Worm (Caenorhabditis elegans) whole organism, L1 larva: ENCODE measurements around the gene slc-9B.2.
A peak's percentile ranks its signal among the peaks of the same experiment; 100 is the strongest.

Experiments used
- C34B4.2 ChIP-seq: sonication (generic microtip); optimal IDR thresholded peaks from 2 replicates; lab custom pipeline; 2017; ENCODE audit warnings: mild to moderate bottlenecking, missing genetic modification characterization, missing compliant biosample characterization
- F16B12.6 ChIP-seq: fragments of 150-350 bp; optimal IDR thresholded peaks from 2 replicates; lab custom pipeline; 2014; ENCODE audit warnings: missing biosample characterization, missing genetic modification characterization
- alr-1 ChIP-seq: fragments of 200-800 bp; sonication (Bioruptor generic); optimal IDR thresholded peaks from 2 replicates; lab custom pipeline; 2018; ENCODE audit warnings: borderline replicate concordance, mild to moderate bottlenecking, missing genetic modification characterization, missing compliant biosample characterization
- aly-2 ChIP-seq: fragments of 150-350 bp; optimal IDR thresholded peaks from 2 replicates; lab custom pipeline; 2014; ENCODE audit warnings: missing biosample characterization, missing genetic modification characterization
- blmp-1 ChIP-seq: fragments of 150-350 bp; optimal IDR thresholded peaks from 2 replicates; lab custom pipeline; 2014; ENCODE audit warnings: missing biosample characterization, missing genetic modification characterization
- ceh-8 ChIP-seq: fragments of 200-800 bp; sonication (Bioruptor generic); optimal IDR thresholded peaks from 2 replicates; lab custom pipeline; 2018; ENCODE audit warnings: mild to moderate bottlenecking, missing genetic modification characterization, moderate library complexity, missing compliant biosample characterization
- ceh-82 ChIP-seq, 3 experiments: fragments of 150-350 bp in 1 of 3; sonication (generic microtip) in 2 of 3; optimal IDR thresholded peaks; 2 replicates each; lab custom pipeline; 2014 to 2017; ENCODE audit warnings: missing biosample characterization in 3 of 3, missing genetic modification characterization in 3 of 3
- ceh-88 ChIP-seq: fragments of 200-800 bp; sonication (Bioruptor generic); IDR thresholded peaks from 2 replicates; pipeline ENCODE4 v1.3.6; 2022; ENCODE audit warnings: missing genetic modification characterization, missing compliant biosample characterization
- dpl-1 ChIP-seq, 3 experiments: fragments of 150-350 bp in 2 of 3; sonication (generic microtip) in 1 of 3; optimal IDR thresholded peaks; 2 replicates each; lab custom pipeline; 2014 to 2017; ENCODE audit warnings: missing biosample characterization in 3 of 3, missing genetic modification characterization in 3 of 3, missing genetic modification reagents in 3 of 3
- dsc-1 ChIP-seq: sonication (generic microtip); optimal IDR thresholded peaks from 2 replicates; lab custom pipeline; 2016; ENCODE audit warnings: mild to moderate bottlenecking, missing genetic modification characterization, missing compliant biosample characterization
- efl-3 ChIP-seq: fragments of 200-800 bp; sonication (Bioruptor generic); optimal IDR thresholded peaks from 2 replicates; lab custom pipeline; 2018; ENCODE audit warnings: mild to moderate bottlenecking, missing genetic modification characterization, missing compliant biosample characterization
- egl-13 ChIP-seq: sonication (generic microtip); optimal IDR thresholded peaks from 2 replicates; lab custom pipeline; 2016; ENCODE audit warnings: missing genotype, missing genetic modification reagents, missing genetic modification characterization, missing compliant biosample characterization
- elt-2 ChIP-seq: sonication (generic microtip); optimal IDR thresholded peaks from 2 replicates; lab custom pipeline; 2016; ENCODE audit warnings: missing genetic modification characterization, mild to moderate bottlenecking, inconsistent platforms, missing compliant biosample characterization, missing genetic modification reagents
- elt-3 ChIP-seq, 6 experiments: fragments of 150-350 bp in 1 of 6; sonication (generic microtip); optimal IDR thresholded peaks; 2 replicates each; lab custom pipeline; 2017 to 2018; ENCODE audit warnings: missing biosample characterization in 6 of 6, missing genetic modification characterization in 6 of 6, inconsistent platforms in 1 of 6
- ets-5 ChIP-seq: fragments of 200-800 bp; sonication (Bioruptor generic); IDR thresholded peaks from 2 replicates; pipeline ENCODE4 v1.3.6; 2022; ENCODE audit warnings: missing genetic modification characterization, missing compliant biosample characterization
- fkh-10 ChIP-seq: sonication (generic microtip); optimal IDR thresholded peaks from 2 replicates; lab custom pipeline; 2017; ENCODE audit warnings: missing biosample characterization, missing genetic modification reagents, missing genetic modification characterization
- fkh-8 ChIP-seq: sonication (generic microtip); optimal IDR thresholded peaks from 2 replicates; lab custom pipeline; 2016; ENCODE audit warnings: mild to moderate bottlenecking, missing genetic modification characterization, missing compliant biosample characterization
- fos-1 ChIP-seq: fragments of 150-350 bp; optimal IDR thresholded peaks from 2 replicates; lab custom pipeline; 2014; ENCODE audit warnings: missing biosample characterization, missing genetic modification characterization
- grh-1 ChIP-seq: fragments of 200-800 bp; sonication (Bioruptor generic); IDR thresholded peaks from 2 replicates; pipeline ENCODE4 v1.3.6; 2022; ENCODE audit warnings: missing genetic modification reagents, missing genetic modification characterization, missing compliant biosample characterization
- hlh-17 ChIP-seq: fragments of 200-800 bp; sonication (Bioruptor generic); optimal IDR thresholded peaks from 2 replicates; lab custom pipeline; 2018; ENCODE audit warnings: missing genetic modification characterization, mild to moderate bottlenecking, missing compliant biosample characterization, moderate library complexity, borderline replicate concordance
- irx-1 ChIP-seq: sonication (generic microtip); optimal IDR thresholded peaks from 2 replicates; lab custom pipeline; 2016; ENCODE audit warnings: missing genetic modification characterization, missing compliant biosample characterization
- lin-13 ChIP-seq: fragments of 150-350 bp; optimal IDR thresholded peaks from 2 replicates; lab custom pipeline; 2014; ENCODE audit warnings: missing biosample characterization, missing genetic modification reagents, missing genetic modification characterization
- lin-14 ChIP-seq: fragments of 200-800 bp; sonication (Bioruptor generic); optimal IDR thresholded peaks from 2 replicates; lab custom pipeline; 2018; ENCODE audit warnings: mild to moderate bottlenecking, missing genetic modification characterization, moderate library complexity, missing compliant biosample characterization
- lin-35 ChIP-seq, 2 experiments: fragments of 150-350 bp; optimal IDR thresholded peaks; 2 replicates each; lab custom pipeline; 2014; ENCODE audit warnings: missing biosample characterization in 2 of 2, missing genetic modification characterization in 2 of 2, missing genetic modification reagents in 2 of 2
- lsy-2 ChIP-seq, 2 experiments: fragments of 150-350 bp; optimal IDR thresholded peaks; 2 replicates each; lab custom pipeline; 2014; ENCODE audit warnings: missing biosample characterization in 2 of 2, missing genetic modification characterization in 2 of 2
- mdl-1 ChIP-seq, 2 experiments: fragments of 150-350 bp; optimal IDR thresholded peaks; 2 replicates each; lab custom pipeline; 2014 to 2017; ENCODE audit warnings: missing biosample characterization in 2 of 2, missing genetic modification characterization in 2 of 2, inconsistent platforms in 1 of 2
- mef-2 ChIP-seq: fragments of 150-350 bp; optimal IDR thresholded peaks from 2 replicates; lab custom pipeline; 2014; ENCODE audit warnings: missing biosample characterization, missing genetic modification characterization
- mep-1 ChIP-seq: fragments of 150-350 bp; optimal IDR thresholded peaks from 2 replicates; lab custom pipeline; 2014; ENCODE audit warnings: missing biosample characterization, missing genetic modification characterization
- nhr-19 ChIP-seq: fragments of 200-800 bp; sonication (Bioruptor generic); conservative IDR thresholded peaks from 2 replicates; pipeline ENCODE4 v1.3.6; 2022; ENCODE audit warnings: missing genetic modification characterization, missing compliant biosample characterization
- nhr-20 ChIP-seq: sonication (generic microtip); optimal IDR thresholded peaks from 2 replicates; lab custom pipeline; 2016; ENCODE audit warnings: mild to moderate bottlenecking, missing genetic modification characterization, missing compliant biosample characterization
- nhr-28 ChIP-seq: fragments of 150-350 bp; optimal IDR thresholded peaks from 2 replicates; lab custom pipeline; 2014; ENCODE audit warnings: missing biosample characterization, missing genetic modification characterization
- nhr-71 ChIP-seq: sonication (generic microtip); optimal IDR thresholded peaks from 2 replicates; lab custom pipeline; 2016; ENCODE audit warnings: mild to moderate bottlenecking, missing genetic modification characterization, moderate library complexity, missing compliant biosample characterization
- nhr-85 ChIP-seq: sonication (generic microtip); peaks from one replicate; lab custom pipeline; 2016; ENCODE audit warnings: missing genetic modification characterization, inconsistent platforms, missing compliant biosample characterization
- nhr-90 ChIP-seq: sonication (generic microtip); optimal IDR thresholded peaks from 2 replicates; lab custom pipeline; 2016; ENCODE audit warnings: mild to moderate bottlenecking, missing genetic modification characterization, missing compliant biosample characterization; ENCODE audit not compliant: poor library complexity
- pax-3 ChIP-seq: fragments of 200-800 bp; sonication (Bioruptor generic); optimal IDR thresholded peaks from 2 replicates; lab custom pipeline; 2018; ENCODE audit warnings: mild to moderate bottlenecking, missing genetic modification characterization, moderate library complexity, missing compliant biosample characterization
- rnt-1 ChIP-seq: sonication (generic microtip); optimal IDR thresholded peaks from 2 replicates; lab custom pipeline; 2016; ENCODE audit warnings: mild to moderate bottlenecking, missing genetic modification characterization, moderate library complexity, missing compliant biosample characterization
- skn-1 ChIP-seq: fragments of 150-350 bp; optimal IDR thresholded peaks from 2 replicates; lab custom pipeline; 2014; ENCODE audit warnings: missing biosample characterization, missing genetic modification characterization
- snu-23 ChIP-seq: sonication (generic microtip); optimal IDR thresholded peaks from 2 replicates; lab custom pipeline; 2016; ENCODE audit warnings: missing genetic modification characterization, missing compliant biosample characterization
- sox-4 ChIP-seq: sonication (generic microtip); optimal IDR thresholded peaks from 2 replicates; lab custom pipeline; 2016; ENCODE audit warnings: missing genetic modification characterization, missing compliant biosample characterization
- sup-37 ChIP-seq: fragments of 200-800 bp; sonication (Bioruptor generic); optimal IDR thresholded peaks from 2 replicates; lab custom pipeline; 2018; ENCODE audit warnings: mild to moderate bottlenecking, missing genetic modification characterization, missing compliant biosample characterization
- tbx-2 ChIP-seq: sonication (generic microtip); optimal IDR thresholded peaks from 2 replicates; lab custom pipeline; 2016; ENCODE audit warnings: missing genetic modification characterization, missing compliant biosample characterization
- tlp-1 ChIP-seq: fragments of 150-350 bp; optimal IDR thresholded peaks from 2 replicates; lab custom pipeline; 2014; ENCODE audit warnings: missing biosample characterization, missing genetic modification characterization
- unc-62 ChIP-seq: fragments of 150-350 bp; optimal IDR thresholded peaks from 2 replicates; lab custom pipeline; 2014; ENCODE audit warnings: missing biosample characterization, missing genetic modification reagents, missing genetic modification characterization
- unc-86 ChIP-seq: sonication (generic microtip); optimal IDR thresholded peaks from 2 replicates; lab custom pipeline; 2016; ENCODE audit warnings: missing genetic modification characterization, missing compliant biosample characterization
- unc-98 ChIP-seq: fragments of 200-800 bp; sonication (Bioruptor generic); IDR thresholded peaks from 2 replicates; pipeline ENCODE4 v1.3.6; 2022; ENCODE audit warnings: missing genetic modification characterization, missing compliant biosample characterization
- vab-15 ChIP-seq: sonication (generic microtip); optimal IDR thresholded peaks from 2 replicates; lab custom pipeline; 2017; ENCODE audit warnings: missing genotype, mild to moderate bottlenecking, missing genetic modification characterization, missing compliant biosample characterization
- zag-1 ChIP-seq: fragments of 150-350 bp; optimal IDR thresholded peaks from 2 replicates; lab custom pipeline; 2014; ENCODE audit warnings: missing biosample characterization, missing genetic modification characterization
- zip-4 ChIP-seq: fragments of 200-800 bp; sonication (Bioruptor generic); optimal IDR thresholded peaks from 2 replicates; lab custom pipeline; 2018; ENCODE audit warnings: mild to moderate bottlenecking, missing genetic modification characterization, moderate library complexity, missing compliant biosample characterization
- ztf-4 ChIP-seq: fragments of 150-350 bp; optimal IDR thresholded peaks from 2 replicates; lab custom pipeline; 2014; ENCODE audit warnings: missing biosample characterization, missing genetic modification characterization

slc-9B.2 gene

DNA sequence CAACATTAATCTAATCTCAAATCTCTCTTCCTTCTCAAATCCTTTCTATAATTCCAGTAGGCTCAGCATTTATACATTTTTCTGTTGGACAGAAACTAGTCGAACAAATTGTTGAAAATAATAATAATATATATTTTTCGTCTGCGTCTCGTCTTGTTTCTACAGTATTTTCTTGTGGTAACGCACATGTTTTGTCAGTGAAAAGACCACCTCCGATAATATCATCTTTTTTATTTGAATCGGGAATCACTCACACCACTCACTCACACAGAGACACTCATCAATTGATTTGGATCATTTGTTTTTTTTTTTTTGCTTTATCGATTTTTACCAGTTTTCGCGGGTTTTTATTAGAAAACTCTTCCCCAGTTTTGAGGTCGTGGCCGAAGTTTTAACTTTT, 15.8 kb downstream of the slc-9B.2 start (continued):
- TF ChIP-seq efl-3 (no peak), unc-98 (GFP tag; lab: Robert Waterston, UW) (no peak), ets-5 (GFP tag; lab: Robert Waterston, UW) (no peak), vab-15 (tag; lab: Kevin White, UChicago) (no peak), mep-1 (tag; lab: Kevin White, UChicago) (peak; percentile 40), grh-1 (no peak), dpl-1 (GFP tag; optimal IDR thresholded peaks at IDR 0.05; lab: Kevin White, UChicago) (no peak), elt-3 (tag; optimal IDR thresholded peaks at IDR 0.05; lab: Kevin White, UChicago) (peak in 1 of 6 experiments; percentile 31), lin-14 (GFP tag; lab: Kevin White, UChicago) (peak; percentile 52), aly-2 (no peak), skn-1 (tag; lab: Kevin White, UChicago) (peak; percentile 44), nhr-90 (tag; lab: Kevin White, UChicago) (no peak), ztf-4 (no peak), hlh-17 (GFP tag; lab: Kevin White, UChicago) (no peak)
- TF ChIP-seq, all 84 proteins: peak for 9

DNA sequence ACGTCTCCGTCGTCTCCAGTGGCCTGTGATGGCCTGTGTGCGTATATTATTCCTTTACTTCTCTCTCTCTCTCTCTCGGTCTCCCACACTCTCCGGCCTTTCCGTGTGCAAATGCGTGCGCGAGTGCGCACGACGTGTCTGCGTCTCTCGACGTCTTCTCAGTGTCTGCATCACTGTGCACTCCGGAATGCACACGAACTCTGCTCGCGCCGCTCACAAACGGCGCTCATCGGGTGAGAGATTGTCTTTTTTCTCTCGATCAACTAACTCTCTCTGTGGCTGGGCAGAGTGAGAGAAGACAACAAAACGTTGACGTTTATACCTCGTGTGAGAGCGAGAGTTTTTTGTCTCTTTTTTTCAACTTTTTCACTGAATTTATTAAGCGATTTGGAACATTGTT, 17.1 kb downstream of the slc-9B.2 start:
- no peak for TF ChIP-seq tlp-1
- no peak for TF ChIP-seq ets-5 (GFP tag; lab: Robert Waterston, UW)
- TF ChIP-seq nhr-85: peak; percentile 95
- TF ChIP-seq lin-35 (GFP tag; optimal IDR thresholded peaks at IDR 0.05; lab: Kevin White, UChicago): peak; percentile 72 to 85
- TF ChIP-seq efl-3: no peak
- peak; percentile 47 for TF ChIP-seq sox-4 (tag; lab: Kevin White, UChicago)
- TF ChIP-seq mdl-1 (tag; optimal IDR thresholded peaks at IDR 0.05; lab: Kevin White, UChicago): peak; percentile 67 to 92
- peak; percentile 61 for TF ChIP-seq sup-37 (GFP tag; lab: Kevin White, UChicago)
- no peak for TF ChIP-seq mef-2 (tag; lab: Kevin White, UChicago)
- TF ChIP-seq alr-1 (tag; lab: Kevin White, UChicago): no peak
- TF ChIP-seq egl-13 (tag; lab: Kevin White, UChicago): peak; percentile 79
- TF ChIP-seq nhr-20 (tag; lab: Kevin White, UChicago): peak; percentile 95
- peak; percentile 94 for TF ChIP-seq fkh-8 (tag; lab: Kevin White, UChicago)
- TF ChIP-seq pax-3 (tag; lab: Kevin White, UChicago): peak; percentile 76
- TF ChIP-seq fos-1 (tag; lab: Kevin White, UChicago): peak; percentile 79
- TF ChIP-seq F16B12.6 (tag; lab: Kevin White, UChicago): peak; percentile 33
- TF ChIP-seq C34B4.2 (tag; lab: Kevin White, UChicago): no peak
- TF ChIP-seq zag-1 (tag; lab: Kevin White, UChicago): no peak
- TF ChIP-seq snu-23: peak; percentile 96
- TF ChIP-seq unc-62 (GFP tag; lab: Kevin White, UChicago): no peak
- peak; percentile 73 to 87 for TF ChIP-seq lsy-2 (tag; optimal IDR thresholded peaks at IDR 0.05; lab: Kevin White, UChicago)
- peak; percentile 86 for TF ChIP-seq rnt-1
- peak; percentile 97 for TF ChIP-seq nhr-71 (tag; lab: Kevin White, UChicago)
- TF ChIP-seq tbx-2 (tag; lab: Kevin White, UChicago): peak; percentile 90
- peak; percentile 50 for TF ChIP-seq zip-4 (GFP tag; lab: Kevin White, UChicago)
- TF ChIP-seq blmp-1 (tag; lab: Kevin White, UChicago): peak; percentile 84
- TF ChIP-seq ceh-88: peak; percentile 68
- TF ChIP-seq irx-1 (tag; lab: Kevin White, UChicago): peak; percentile 81
- TF ChIP-seq elt-2 (tag; lab: Kevin White, UChicago): peak; percentile 87
- TF ChIP-seq nhr-28 (tag; lab: Kevin White, UChicago): no peak
- peak; percentile 89 for TF ChIP-seq skn-1 (tag; lab: Kevin White, UChicago)
- TF ChIP-seq aly-2: peak; percentile 9
- TF ChIP-seq nhr-19 (GFP tag; lab: Robert Waterston, UW): peak; percentile 84
- peak; percentile 79 for TF ChIP-seq fkh-10 (GFP tag; lab: Kevin White, UChicago)
- TF ChIP-seq lin-14 (GFP tag; lab: Kevin White, UChicago): peak; percentile 98
- TF ChIP-seq ceh-8: peak; percentile 60
- TF ChIP-seq ceh-82 (tag; optimal IDR thresholded peaks at IDR 0.05; lab: Kevin White, UChicago): peak; percentile 82 to 91 (median 85)
- TF ChIP-seq nhr-90 (tag; lab: Kevin White, UChicago): peak; percentile 83
- peak in 3 of 6 experiments; percentile 75 to 83 (median 81) for TF ChIP-seq elt-3 (tag; optimal IDR thresholded peaks at IDR 0.05; lab: Kevin White, UChicago)
- peak; percentile 77 for TF ChIP-seq dsc-1
- peak; percentile 89 for TF ChIP-seq unc-86
- TF ChIP-seq lin-13: peak; percentile 75
- peak; percentile 77 for TF ChIP-seq mep-1 (tag; lab: Kevin White, UChicago)
